Fruit fly (Drosophila melanogaster) whole organism, embryonic: ENCODE measurements around the gene CG15196.

Source experiments
- Antp ChIP-seq: fragments of 200-800 bp; sonication (Bioruptor generic); optimal IDR thresholded peaks from 3 replicates; lab custom pipeline; 2016; ENCODE audit warnings: missing biosample characterization, missing genetic modification characterization
- Atf-2 ChIP-seq: fragments of 200-800 bp; sonication (Bioruptor generic); optimal IDR thresholded peaks from 2 replicates; lab custom pipeline; 2016; ENCODE audit warnings: missing biosample characterization, missing genetic modification characterization
- Atf6 ChIP-seq: fragments of 200-800 bp; sonication (Bioruptor generic); IDR thresholded peaks from 2 replicates; pipeline ENCODE4 v1.3.6; 2022; ENCODE audit warnings: missing biosample characterization, missing genetic modification characterization
- B-H1 ChIP-seq: fragments of 200-800 bp; sonication (Bioruptor generic); IDR thresholded peaks from 3 replicates; pipeline ENCODE4 v1.3.6; 2022; ENCODE audit warnings: missing biosample characterization, missing genetic modification characterization
- Bgb ChIP-seq: fragments of 200-800 bp; sonication (Bioruptor generic); IDR thresholded peaks from 2 replicates; pipeline ENCODE4 v1.3.6; 2022; ENCODE audit warnings: missing biosample characterization, missing genetic modification characterization; ENCODE audit not compliant: partially characterized antibody
- CG10274 ChIP-seq: fragments of 200-800 bp; sonication (Bioruptor generic); optimal IDR thresholded peaks from 3 replicates; lab custom pipeline; 2017; ENCODE audit warnings: missing biosample characterization, mild to moderate bottlenecking, missing genetic modification characterization
- CG12219 ChIP-seq: fragments of 200-800 bp; sonication (Bioruptor generic); optimal IDR thresholded peaks from 3 replicates; lab custom pipeline; 2018; ENCODE audit warnings: missing biosample characterization, mild to moderate bottlenecking, missing genetic modification characterization
- CG14050 ChIP-seq: fragments of 200-800 bp; sonication (Bioruptor generic); IDR thresholded peaks from 3 replicates; pipeline ENCODE4 v1.3.6; 2022; ENCODE audit warnings: missing biosample characterization, missing genetic modification characterization
- CG15479 ChIP-seq: fragments of 200-800 bp; sonication (Bioruptor generic); optimal IDR thresholded peaks from 3 replicates; lab custom pipeline; 2019; ENCODE audit warnings: missing biosample characterization, mild to moderate bottlenecking, missing genetic modification characterization, moderate library complexity
- CG16863 ChIP-seq: fragments of 200-800 bp; sonication (Bioruptor generic); optimal IDR thresholded peaks from 3 replicates; lab custom pipeline; 2016; ENCODE audit warnings: missing biosample characterization, missing genetic modification characterization
- CG17359 ChIP-seq: fragments of 200-800 bp; sonication (Bioruptor generic); optimal IDR thresholded peaks from 3 replicates; lab custom pipeline; 2018; ENCODE audit warnings: missing biosample characterization, mild to moderate bottlenecking, missing genetic modification characterization, moderate library complexity
- CG32532 ChIP-seq: fragments of 200-800 bp; sonication (Bioruptor generic); IDR thresholded peaks from 2 replicates; pipeline ENCODE4 v1.3.6; 2022; ENCODE audit warnings: missing biosample characterization, missing genetic modification characterization
- CG32767 ChIP-seq: fragments of 200-800 bp; sonication (Bioruptor generic); IDR thresholded peaks from 2 replicates; pipeline ENCODE4 v1.3.6; 2022; ENCODE audit warnings: missing biosample characterization, missing genetic modification characterization
- CG34422 ChIP-seq: fragments of 200-800 bp; sonication (Bioruptor generic); IDR thresholded peaks from 3 replicates; pipeline ENCODE4 v1.3.6; 2022; ENCODE audit warnings: missing biosample characterization, missing genetic modification characterization
- CG4404 ChIP-seq: fragments of 200-800 bp; sonication (Bioruptor generic); IDR thresholded peaks from 2 replicates; pipeline ENCODE4 v1.3.6; 2022; ENCODE audit warnings: missing biosample characterization, missing genetic modification characterization
- E2f1 ChIP-seq: fragments of 200-800 bp; sonication (Bioruptor generic); IDR thresholded peaks from 2 replicates; pipeline ENCODE4 v1.3.6; 2022; ENCODE audit warnings: missing biosample characterization, missing genetic modification characterization
- E2f2 ChIP-seq: fragments of 200-800 bp; sonication (Bioruptor generic); IDR thresholded peaks from 2 replicates; pipeline ENCODE4 v1.3.6; 2022; ENCODE audit warnings: missing biosample characterization, missing genetic modification characterization
- Elba2 ChIP-seq: fragments of 200-800 bp; sonication (Bioruptor generic); optimal IDR thresholded peaks from 3 replicates; lab custom pipeline; 2016; ENCODE audit warnings: missing biosample characterization, missing genetic modification characterization
- Gsc ChIP-seq: fragments of 200-800 bp; sonication (Bioruptor generic); IDR thresholded peaks from 2 replicates; pipeline ENCODE4 v1.3.6; 2022; ENCODE audit warnings: missing biosample characterization, missing genetic modification characterization
- Gug ChIP-seq: fragments of 200-800 bp; sonication (Bioruptor generic); IDR thresholded peaks from 4 replicates; pipeline ENCODE4 v1.3.6; 2022; ENCODE audit warnings: missing biosample characterization, missing genetic modification characterization
- H2.0 ChIP-seq: fragments of 200-800 bp; sonication (Bioruptor generic); IDR thresholded peaks from 2 replicates; pipeline ENCODE4 v1.3.6; 2022; ENCODE audit warnings: missing biosample characterization, missing genetic modification characterization
- HLH4C ChIP-seq: fragments of 200-800 bp; sonication (Bioruptor generic); IDR thresholded peaks from 3 replicates; pipeline ENCODE4 v1.3.6; 2022; ENCODE audit warnings: missing biosample characterization, missing genetic modification characterization; ENCODE audit not compliant: partially characterized antibody
- HmgD ChIP-seq: fragments of 200-800 bp; sonication (Bioruptor generic); optimal IDR thresholded peaks from 3 replicates; lab custom pipeline; 2016; ENCODE audit warnings: missing biosample characterization, missing genetic modification characterization
- HmgZ ChIP-seq: fragments of 200-800 bp; sonication (Bioruptor generic); optimal IDR thresholded peaks from 2 replicates; lab custom pipeline; 2018; ENCODE audit warnings: missing biosample characterization, mild to moderate bottlenecking, missing genetic modification characterization
- Lpt ChIP-seq: fragments of >200 bp; optimal IDR thresholded peaks from 2 replicates; lab custom pipeline; 2018; ENCODE audit warnings: missing biosample characterization, missing genetic modification characterization
- MBD-R2 ChIP-seq: fragments of 200-800 bp; sonication (Bioruptor generic); IDR thresholded peaks from 2 replicates; pipeline ENCODE4 v1.3.6; 2022; ENCODE audit warnings: missing biosample characterization, missing genetic modification characterization
- NC2β ChIP-seq: fragments of 200-800 bp; sonication (Bioruptor generic); optimal IDR thresholded peaks from 2 replicates; lab custom pipeline; 2016; ENCODE audit warnings: missing biosample characterization, missing genetic modification characterization
- Neu2 ChIP-seq: fragments of 200-800 bp; sonication (Bioruptor generic); optimal IDR thresholded peaks from 3 replicates; lab custom pipeline; 2016; ENCODE audit warnings: missing biosample characterization, missing genetic modification characterization, borderline replicate concordance
- Oli ChIP-seq: fragments of 200-800 bp; sonication (Bioruptor generic); optimal IDR thresholded peaks from 2 replicates; lab custom pipeline; 2018; ENCODE audit warnings: missing biosample characterization, mild to moderate bottlenecking, missing genetic modification characterization, moderate library complexity
- Side ChIP-seq: fragments of 200-800 bp; sonication (Bioruptor generic); optimal IDR thresholded peaks from 2 replicates; lab custom pipeline; 2016; ENCODE audit warnings: missing biosample characterization, missing genetic modification characterization
- Sry-β ChIP-seq: fragments of 200-800 bp; sonication (Bioruptor generic); optimal IDR thresholded peaks from 2 replicates; lab custom pipeline; 2018; ENCODE audit warnings: missing biosample characterization, mild to moderate bottlenecking, missing genetic modification characterization, moderate library complexity
- al ChIP-seq: fragments of 200-800 bp; sonication (Bioruptor generic); IDR thresholded peaks from 2 replicates; pipeline ENCODE4 v1.3.6; 2022; ENCODE audit warnings: missing biosample characterization, missing genetic modification characterization
- amos ChIP-seq: fragments of 200-800 bp; sonication (Bioruptor generic); IDR thresholded peaks from 2 replicates; pipeline ENCODE4 v1.3.6; 2022; ENCODE audit warnings: missing biosample characterization, missing genetic modification characterization; ENCODE audit not compliant: partially characterized antibody
- bowl ChIP-seq: fragments of 200-800 bp; sonication (Bioruptor generic); IDR thresholded peaks from 2 replicates; pipeline ENCODE4 v1.3.6; 2022; ENCODE audit warnings: missing biosample characterization, missing genetic modification characterization
- btn ChIP-seq: fragments of 200-800 bp; sonication (Bioruptor generic); optimal IDR thresholded peaks from 2 replicates; lab custom pipeline; 2016; ENCODE audit warnings: missing biosample characterization, missing genetic modification characterization
- cad ChIP-seq: fragments of >200 bp; optimal IDR thresholded peaks from 2 replicates; lab custom pipeline; 2017; ENCODE audit warnings: missing biosample characterization, missing genetic modification characterization
- cwo ChIP-seq: fragments of 200-800 bp; sonication (Bioruptor generic); optimal IDR thresholded peaks from 3 replicates; lab custom pipeline; 2017; ENCODE audit warnings: missing biosample characterization, missing genetic modification characterization, mild to moderate bottlenecking, moderate library complexity, missing genetic modification reagents
- da ChIP-seq: fragments of 200-800 bp; sonication (Bioruptor generic); optimal IDR thresholded peaks from 2 replicates; lab custom pipeline; 2016; ENCODE audit warnings: missing biosample characterization, missing genetic modification characterization
- eyg ChIP-seq: fragments of 200-800 bp; sonication (Bioruptor generic); optimal IDR thresholded peaks from 3 replicates; lab custom pipeline; 2016; ENCODE audit warnings: missing biosample characterization, missing genetic modification characterization
- jing ChIP-seq: fragments of 200-800 bp; sonication (Bioruptor generic); optimal IDR thresholded peaks from 2 replicates; lab custom pipeline; 2018; ENCODE audit warnings: missing biosample characterization, mild to moderate bottlenecking, missing genetic modification characterization
- lilli ChIP-seq: fragments of 200-800 bp; sonication (Bioruptor generic); optimal IDR thresholded peaks from 3 replicates; lab custom pipeline; 2016; ENCODE audit warnings: missing biosample characterization, missing genetic modification characterization
- lmd ChIP-seq: fragments of 200-800 bp; sonication (Bioruptor generic); IDR thresholded peaks from 2 replicates; pipeline ENCODE4 v1.3.6; 2022; ENCODE audit warnings: missing biosample characterization, missing genetic modification characterization
- nerfin-1 ChIP-seq: fragments of 200-800 bp; sonication (Bioruptor generic); optimal IDR thresholded peaks from 3 replicates; lab custom pipeline; 2019; ENCODE audit warnings: missing biosample characterization, mild to moderate bottlenecking, missing genetic modification characterization, moderate library complexity
- onecut ChIP-seq: fragments of 200-800 bp; sonication (Bioruptor generic); IDR thresholded peaks from 2 replicates; pipeline ENCODE4 v1.3.6; 2022; ENCODE audit warnings: missing biosample characterization, missing genetic modification characterization
- prd ChIP-seq, 3 experiments: fragments of >200 bp in 2 of 3; fragments of 200-800 bp in 1 of 3; sonication (Bioruptor generic) in 1 of 3; optimal IDR thresholded peaks in 2 of 3; IDR thresholded peaks in 1 of 3; 2 replicates in 2 of 3; 3 replicates in 1 of 3; pipeline versions ENCODE4 v1.3.6 to Lab custom; 2017 to 2022; ENCODE audit warnings: missing biosample characterization in 1 of 3, missing genetic modification characterization in 1 of 3
- schlank ChIP-seq: fragments of 200-800 bp; sonication (Bioruptor generic); optimal IDR thresholded peaks from 2 replicates; lab custom pipeline; 2018; ENCODE audit warnings: missing biosample characterization, mild to moderate bottlenecking, missing genetic modification characterization
- slbo ChIP-seq: fragments of 200-800 bp; sonication (Bioruptor generic); IDR thresholded peaks from 2 replicates; pipeline ENCODE4 v1.3.6; 2022; ENCODE audit warnings: missing biosample characterization, missing genetic modification characterization
- sna ChIP-seq: fragments of 200-800 bp; sonication (Bioruptor generic); IDR thresholded peaks from 2 replicates; pipeline ENCODE4 v1.3.6; 2022; ENCODE audit warnings: missing biosample characterization, missing genetic modification characterization; ENCODE audit not compliant: partially characterized antibody
- unc-4 ChIP-seq: fragments of 200-800 bp; sonication (Bioruptor generic); IDR thresholded peaks from 2 replicates; pipeline ENCODE4 v1.3.6; 2022; ENCODE audit warnings: missing biosample characterization, missing genetic modification characterization; ENCODE audit not compliant: partially characterized antibody
- wdn ChIP-seq: fragments of 200-800 bp; sonication (Bioruptor generic); IDR thresholded peaks from 2 replicates; pipeline ENCODE4 v1.3.6; 2022; ENCODE audit warnings: missing biosample characterization, missing genetic modification characterization

The CG15196 gene

dm6 chrX:11452846-11453391 is 43.2 kb downstream of the CG15196 start (continued):
- peak; percentile 82 for TF ChIP-seq CG14050
- peak; percentile 87 for TF ChIP-seq H2.0
- 0 out of 2 replicates have a peak, but pooled peaks have one; percentile 47 for TF ChIP-seq Gsc (GFP tag; lab: Robert Waterston, UW)
- peak; percentile 55 for TF ChIP-seq CG15479
- no peak for TF ChIP-seq Neu2 (GFP tag; lab: Kevin White, UChicago)
- peak; percentile 65 for TF ChIP-seq eyg (GFP tag; lab: Kevin White, UChicago)
- TF ChIP-seq lmd (GFP tag; lab: Robert Waterston, UW) = peak; percentile 87
- TF ChIP-seq CG32767 (GFP tag; lab: Robert Waterston, UW) = peak; percentile 79; the same call in 1 of the 2 replicates
- TF ChIP-seq onecut (GFP tag; lab: Robert Waterston, UW) = peak; percentile 71
- peak; percentile 59 for TF ChIP-seq schlank
- TF ChIP-seq Antp (GFP tag; lab: Kevin White, UChicago) = peak; percentile 83
- peak; percentile 77 for TF ChIP-seq CG4404
- peak; percentile 53 for TF ChIP-seq btn (GFP tag; lab: Kevin White, UChicago)
- TF ChIP-seq HmgZ (tag; lab: Kevin White, UChicago) = peak; percentile 45
- TF ChIP-seq wdn = peak; percentile 81
- TF ChIP-seq CG34422 (GFP tag; lab: Robert Waterston, UW) = peak; percentile 88
- no peak for TF ChIP-seq HLH4C (GFP tag; lab: Robert Waterston, UW)
- peak; percentile 81 for TF ChIP-seq slbo (GFP tag; lab: Robert Waterston, UW)
- TF ChIP-seq CG32532 (GFP tag; lab: Robert Waterston, UW) = peak; percentile 81
- TF ChIP-seq Bgb (GFP tag; lab: Robert Waterston, UW) = peak; percentile 52; the same call in 1 of the 2 replicates
- TF ChIP-seq E2f1 (GFP tag; lab: Robert Waterston, UW) = peak; percentile 89
- peak; percentile 64 for TF ChIP-seq NC2β (GFP tag; lab: Kevin White, UChicago)
- peak; percentile 78 for TF ChIP-seq Side
- no peak for TF ChIP-seq Lpt (GFP tag; lab: Kevin White, UChicago)
- peak; percentile 63; the same call in 1 of the 2 replicates for TF ChIP-seq E2f2 (GFP tag; lab: Robert Waterston, UW)
- peak; percentile 37 for TF ChIP-seq nerfin-1 (tag; lab: Kevin White, UChicago)
- TF ChIP-seq jing = peak; percentile 50
- TF ChIP-seq amos (GFP tag; lab: Robert Waterston, UW) = no peak
- TF ChIP-seq Atf-2 (GFP tag; lab: Kevin White, UChicago) = peak; percentile 35
- TF ChIP-seq Atf6 (GFP tag; lab: Robert Waterston, UW) = peak; percentile 83
- no peak for TF ChIP-seq CG10274
- TF ChIP-seq lilli (GFP tag; lab: Kevin White, UChicago) = peak; percentile 88
- TF ChIP-seq bowl (GFP tag; lab: Robert Waterston, UW) = peak; percentile 59; the same call in 1 of the 2 replicates
- no peak for TF ChIP-seq unc-4
- peak; percentile 74 for TF ChIP-seq CG16863
- TF ChIP-seq B-H1 (GFP tag; lab: Robert Waterston, UW) = peak; percentile 82
- TF ChIP-seq Gug (GFP tag; lab: Robert Waterston, UW) = peak; percentile 80
- no peak for TF ChIP-seq HmgD (GFP tag; lab: Kevin White, UChicago)
- TF ChIP-seq Sry-β = no peak
- peak; percentile 84 for TF ChIP-seq CG17359 (tag; lab: Kevin White, UChicago)
- no peak for TF ChIP-seq prd (optimal IDR thresholded peaks at IDR 0.05; lab: Kevin White, UChicago)
- TF ChIP-seq prd (GFP tag; IDR thresholded peaks at IDR 0.05; lab: Robert Waterston, UW) = peak; percentile 87
- no peak for TF ChIP-seq sna (GFP tag; lab: Robert Waterston, UW)
- TF ChIP-seq CG12219 = peak; percentile 61
- TF ChIP-seq Oli = peak; percentile 60
- peak; percentile 63 for TF ChIP-seq MBD-R2 (GFP tag; lab: Robert Waterston, UW)
- TF ChIP-seq Elba2 (GFP tag; lab: Kevin White, UChicago) = peak; percentile 100
- peak; percentile 66 for TF ChIP-seq al
- TF ChIP-seq cad (GFP tag; lab: Kevin White, UChicago) = no peak
- no peak for TF ChIP-seq da (GFP tag; lab: Kevin White, UChicago)
- TF ChIP-seq cwo (GFP tag; lab: Kevin White, UChicago) = peak; percentile 78
